Worm (Caenorhabditis elegans): ENCODE results near the gene W03F9.4.

Gene W03F9.4

ce11 chrV:123513-123912 lies 27.7 kb downstream of the W03F9.4 start:
- TF ChIP-seq elt-2 (tag; optimal IDR thresholded peaks at IDR 0.05) (peak; percentile 13), blmp-1 (tag; optimal IDR thresholded peaks at IDR 0.05) (no peak), isw-1 (GFP tag; IDR thresholded peaks at IDR 0.05) (no peak), zip-4 (GFP tag; optimal IDR thresholded peaks at IDR 0.05) (peak; percentile 69), skn-1 (tag; optimal IDR thresholded peaks at IDR 0.05) (peak; percentile 39), C34B4.2 (tag; optimal IDR thresholded peaks at IDR 0.05) (no peak), nhr-71 (tag; optimal IDR thresholded peaks at IDR 0.05) (peak; percentile 5), C04F5.9 (tag; optimal IDR thresholded peaks at IDR 0.05) (no peak), lsy-2 (tag; optimal IDR thresholded peaks at IDR 0.05) (peak in 1 of 2 experiments; percentile 21)

ce11 chrV:122750-123149 lies 28.4 kb downstream of the W03F9.4 start, which contains the start of gene cgp-1:
TSS of gene cgp-1 (minus strand) at chrV:122789.
- no peak for TF ChIP-seq lir-3 (tag; optimal IDR thresholded peaks at IDR 0.05; ENCODE audit: poor library complexity)
- no peak for TF ChIP-seq nhr-85 (tag)
- TF ChIP-seq lin-35 (GFP tag; optimal IDR thresholded peaks at IDR 0.05), result peak in 1 of 2 experiments; percentile 5
- no peak for TF ChIP-seq mab-9 (GFP tag; IDR thresholded peaks at IDR 0.05)
- TF ChIP-seq grh-1 (GFP tag; IDR thresholded peaks at IDR 0.05), result no peak
- no peak for TF ChIP-seq egl-27 (tag; optimal IDR thresholded peaks at IDR 0.05)
- no peak for TF ChIP-seq dpl-1 (GFP tag; optimal IDR thresholded peaks at IDR 0.05)
- TF ChIP-seq nhr-90 (tag; optimal IDR thresholded peaks at IDR 0.05; ENCODE audit: poor library complexity), result no peak
- TF ChIP-seq lin-13 (GFP tag; optimal IDR thresholded peaks at IDR 0.05), result no peak
- no peak for TF ChIP-seq unc-62 (GFP tag; optimal IDR thresholded peaks at IDR 0.05)
- peak; percentile 75 for TF ChIP-seq blmp-1 (tag; optimal IDR thresholded peaks at IDR 0.05)
- no peak for TF ChIP-seq nhr-47 (tag; optimal IDR thresholded peaks at IDR 0.05)
- no peak for TF ChIP-seq pag-3 (tag; optimal IDR thresholded peaks at IDR 0.05; ENCODE audit: borderline replicate concordance, insufficient read depth)
- TF ChIP-seq unc-86 (tag; optimal IDR thresholded peaks at IDR 0.05), result no peak
- TF ChIP-seq irx-1 (tag; optimal IDR thresholded peaks at IDR 0.05), result no peak
- no peak for TF ChIP-seq alr-1 (tag; optimal IDR thresholded peaks at IDR 0.05; ENCODE audit: borderline replicate concordance)
- TF ChIP-seq aha-1 (tag; optimal IDR thresholded peaks at IDR 0.05), result no peak
- TF ChIP-seq efl-3 (GFP tag; optimal IDR thresholded peaks at IDR 0.05), result no peak
- no peak for TF ChIP-seq sptf-1 (tag; optimal IDR thresholded peaks at IDR 0.05)
- no peak for TF ChIP-seq ets-5 (GFP tag; IDR thresholded peaks at IDR 0.05)
- TF ChIP-seq elt-2 (tag; optimal IDR thresholded peaks at IDR 0.05), result no peak
- TF ChIP-seq lsy-2 (tag; optimal IDR thresholded peaks at IDR 0.05), result no peak
- no peak for TF ChIP-seq C16A3.4 (tag; optimal IDR thresholded peaks at IDR 0.05)
- TF ChIP-seq mef-2 (tag; optimal IDR thresholded peaks at IDR 0.05), result no peak
- no peak for TF ChIP-seq C04F5.9 (tag; optimal IDR thresholded peaks at IDR 0.05)
- no peak for TF ChIP-seq mep-1 (tag; optimal IDR thresholded peaks at IDR 0.05)
- TF ChIP-seq nhr-12 (tag; optimal IDR thresholded peaks at IDR 0.05), result no peak
- TF ChIP-seq unc-98 (GFP tag; IDR thresholded peaks at IDR 0.05), result no peak
- no peak for TF ChIP-seq nhr-20 (tag; optimal IDR thresholded peaks at IDR 0.05)
- peak; percentile 4 for TF ChIP-seq jun-1 (tag; optimal IDR thresholded peaks at IDR 0.05)
- TF ChIP-seq snu-23 (GFP tag; optimal IDR thresholded peaks at IDR 0.05), result peak; percentile 9

- TF ChIP-seq C04F5.9 (tag; optimal IDR thresholded peaks at IDR 0.05) (no peak), fkh-8 (tag; optimal IDR thresholded peaks at IDR 0.05) (no peak)
Observed at ce11 chrV:122249-122648, 28.9 kb downstream of the W03F9.4 start.

DNA sequence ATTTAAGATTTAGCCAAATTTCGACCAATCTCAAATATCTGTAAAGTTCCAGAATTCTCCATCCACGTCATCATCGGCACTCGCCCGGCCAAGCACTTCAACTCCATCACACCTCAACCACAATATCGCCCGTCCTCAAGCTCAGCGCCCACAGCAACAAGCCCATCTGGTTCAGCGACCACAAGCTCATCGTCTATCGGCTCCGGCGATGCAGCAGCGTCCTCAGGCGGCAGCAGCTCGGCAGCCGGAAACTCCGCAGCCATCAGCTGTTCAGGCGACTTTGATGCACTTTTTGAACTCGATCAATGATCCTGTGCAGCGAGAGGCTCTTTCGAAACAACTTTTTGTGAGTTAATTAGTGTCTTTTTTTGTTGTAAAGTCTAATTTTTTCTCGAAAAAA lies 33.9 kb downstream of the W03F9.4 start:
- TF ChIP-seq rnt-1 (tag; optimal IDR thresholded peaks at IDR 0.05), result peak; percentile 38
- no peak for TF ChIP-seq ama-1 (optimal IDR thresholded peaks at IDR 0.05)

All from whole organism, L1 larva.